Fruit fly (Drosophila melanogaster): ENCODE data around the gene CG10479.

The CG10479 gene

DNA sequence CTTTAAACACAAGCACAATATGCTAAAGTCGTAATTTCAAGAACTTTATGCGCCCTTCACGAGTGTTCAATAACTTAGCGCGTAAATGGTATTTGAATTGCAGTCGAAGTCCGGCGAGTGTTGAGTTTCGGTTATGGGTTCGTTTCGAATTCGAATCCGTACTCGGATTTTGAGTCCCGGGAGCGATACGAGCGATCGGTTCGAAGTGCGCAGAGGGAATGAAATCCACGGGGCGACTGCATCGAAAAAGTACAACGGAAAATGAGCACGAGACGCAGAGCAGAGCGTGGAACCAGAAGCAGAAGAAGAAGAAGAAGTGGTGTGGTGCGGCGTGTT lies at the start of gene CG10479:
Gene CG10479, minus strand, starts transcription at position 223 of the 336 bp plus-strand sequence.
- no peak for TF ChIP-seq EcR (GFP tag; optimal IDR thresholded peaks at IDR 0.05)
- TF ChIP-seq pan (optimal IDR thresholded peaks at IDR 0.05): no peak
- TF ChIP-seq psq (optimal IDR thresholded peaks at IDR 0.05): no peak
- no peak for TF ChIP-seq usp (GFP tag; optimal IDR thresholded peaks at IDR 0.05)
- no peak for TF ChIP-seq Dll (optimal IDR thresholded peaks at IDR 0.05)
- no peak for TF ChIP-seq CG8478 (optimal IDR thresholded peaks at IDR 0.05)

DNA sequence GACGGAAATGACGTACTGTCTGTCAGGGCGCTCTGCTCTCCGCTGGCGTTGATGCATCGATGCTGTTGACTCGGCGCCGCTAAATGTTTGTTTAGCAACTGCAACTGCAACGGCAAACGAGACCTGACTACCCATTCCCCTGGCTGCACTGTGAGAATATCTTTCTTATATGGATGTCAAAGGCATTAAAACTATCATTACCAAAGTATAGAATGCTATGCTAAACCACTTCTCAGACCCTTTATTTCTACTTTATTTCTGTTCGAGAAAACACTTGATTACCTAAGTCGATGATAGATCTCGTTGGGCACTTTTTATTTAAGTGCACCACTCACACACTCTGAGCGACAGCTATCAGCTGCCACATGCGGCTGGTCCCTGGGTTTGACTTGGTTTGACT lies 46.3 kb upstream of the CG10479 start:
- TF ChIP-seq EcR (GFP tag; optimal IDR thresholded peaks at IDR 0.05): no peak
- TF ChIP-seq pan (optimal IDR thresholded peaks at IDR 0.05): no peak

DNA sequence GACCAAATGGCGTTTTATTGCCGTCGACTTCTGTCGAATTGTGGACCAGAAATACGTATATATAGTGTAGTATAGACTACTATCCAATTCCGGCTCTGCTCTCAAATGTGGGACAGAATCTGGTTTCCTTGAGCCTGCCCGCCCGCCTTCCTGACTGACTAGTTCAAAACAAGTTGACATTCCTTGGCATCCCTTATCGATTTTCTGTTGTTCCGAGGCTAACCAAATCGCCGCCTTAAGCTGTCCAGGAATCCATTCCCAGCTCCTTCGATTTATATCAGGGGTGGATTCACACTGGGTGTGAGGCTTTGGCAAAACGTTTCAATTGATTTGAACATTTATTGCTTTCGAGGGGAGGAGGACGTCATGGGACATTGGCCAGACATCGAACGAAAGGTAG lies 37.1 kb upstream of the CG10479 start:
- TF ChIP-seq EcR (GFP tag; optimal IDR thresholded peaks at IDR 0.05): no peak
- no peak for TF ChIP-seq psq (optimal IDR thresholded peaks at IDR 0.05)
- TF ChIP-seq Dll (optimal IDR thresholded peaks at IDR 0.05): no peak
- TF ChIP-seq pan (optimal IDR thresholded peaks at IDR 0.05): no peak
- no peak for TF ChIP-seq CG8478 (optimal IDR thresholded peaks at IDR 0.05)
- no peak for TF ChIP-seq usp (GFP tag; optimal IDR thresholded peaks at IDR 0.05)

DNA sequence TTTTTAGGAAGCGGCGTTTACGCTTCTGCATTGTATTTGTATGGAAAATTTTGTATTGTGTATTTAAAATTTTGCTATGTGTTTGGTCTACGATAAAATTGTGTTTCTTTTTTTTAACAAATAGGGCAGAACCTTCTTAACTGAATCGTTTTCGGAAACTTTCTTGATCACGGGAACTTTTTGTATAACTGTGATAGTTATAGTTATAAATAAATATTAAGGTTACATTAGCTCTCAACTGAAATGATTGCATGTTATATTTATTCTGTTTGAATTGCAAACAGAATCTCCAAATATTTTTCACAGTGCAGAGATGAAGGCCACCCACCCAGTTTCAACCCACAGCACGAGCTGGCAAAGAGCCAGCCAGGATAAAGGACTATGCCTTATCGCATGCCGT lies 35.1 kb upstream of the CG10479 start, which contains the start of gene alphaKap4:
Gene alphaKap4, minus strand, starts transcription at position 101 of the 400 bp plus-strand sequence.
- TF ChIP-seq pan (optimal IDR thresholded peaks at IDR 0.05): no peak
- no peak for TF ChIP-seq Dll (optimal IDR thresholded peaks at IDR 0.05)
- no peak for TF ChIP-seq psq (optimal IDR thresholded peaks at IDR 0.05)
- no peak for TF ChIP-seq EcR (GFP tag; optimal IDR thresholded peaks at IDR 0.05)

DNA sequence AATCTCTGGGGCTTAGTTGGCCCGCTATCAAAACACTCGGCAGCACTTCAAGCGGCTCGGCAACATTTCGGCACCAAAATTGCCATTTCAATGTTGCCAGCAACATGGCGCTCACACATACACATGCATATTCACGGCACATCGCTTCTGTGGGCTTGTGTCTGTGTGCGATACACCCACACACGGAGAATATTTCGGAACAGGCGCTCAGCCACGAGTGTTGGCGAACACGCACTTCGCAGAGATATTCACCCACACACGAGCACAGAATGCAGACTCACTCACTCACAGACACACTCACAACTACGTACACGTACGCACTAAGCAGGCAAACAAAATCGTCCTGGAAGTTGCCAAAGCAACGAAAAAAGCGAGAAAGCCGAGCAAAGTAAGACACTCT lies 25.1 kb upstream of the CG10479 start:
- TF ChIP-seq CG8478 (optimal IDR thresholded peaks at IDR 0.05) (no peak), EcR (GFP tag; optimal IDR thresholded peaks at IDR 0.05) (no peak), psq (optimal IDR thresholded peaks at IDR 0.05) (no peak), Dll (optimal IDR thresholded peaks at IDR 0.05) (no peak)

DNA sequence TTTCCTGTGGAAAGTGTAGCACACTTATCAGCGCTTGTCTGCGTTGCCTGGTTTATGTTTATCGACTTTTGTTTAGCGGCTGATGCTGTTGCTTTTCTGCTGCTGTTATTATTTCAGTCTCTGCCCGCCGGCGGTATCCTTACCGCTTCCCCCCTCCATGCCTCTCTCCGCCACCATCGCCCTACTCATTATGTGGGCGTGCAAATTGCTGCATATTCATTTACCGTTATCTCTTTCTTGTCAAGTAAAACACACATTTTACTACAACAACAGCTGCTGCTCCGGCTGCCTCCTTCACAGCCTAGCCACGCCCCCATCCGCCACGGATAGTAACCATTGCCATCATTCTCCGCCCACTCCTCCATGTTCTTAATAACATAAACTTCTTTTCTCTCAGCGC lies 24.1 kb upstream of the CG10479 start:
- TF ChIP-seq psq (optimal IDR thresholded peaks at IDR 0.05): no peak
- no peak for TF ChIP-seq EcR (GFP tag; optimal IDR thresholded peaks at IDR 0.05)
- no peak for TF ChIP-seq Dll (optimal IDR thresholded peaks at IDR 0.05)
- TF ChIP-seq pan (optimal IDR thresholded peaks at IDR 0.05): no peak
- TF ChIP-seq CG8478 (optimal IDR thresholded peaks at IDR 0.05): no peak

DNA sequence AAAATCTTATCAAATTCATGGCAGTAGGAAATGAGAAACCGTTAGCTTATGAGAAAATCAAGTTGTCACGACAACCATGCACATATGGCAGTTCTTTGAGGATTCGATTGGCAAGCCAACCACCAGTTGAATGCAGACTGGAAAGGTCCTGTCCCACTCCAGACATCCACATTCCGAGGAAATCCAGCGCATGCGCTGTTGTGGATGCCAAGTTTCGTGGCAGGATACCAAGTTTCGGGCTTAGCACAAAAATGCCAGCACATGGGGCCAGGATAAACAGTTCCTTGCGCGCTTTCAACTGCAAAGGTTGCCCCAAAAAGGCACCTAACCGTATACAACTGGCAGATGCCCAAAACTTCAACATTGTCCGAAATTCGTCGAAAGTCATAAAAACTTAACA lies 21.1 kb upstream of the CG10479 start, which contains the start of gene PVRAP:
Gene PVRAP, plus strand, starts transcription at position 273 of the 400 bp plus-strand sequence.
- TF ChIP-seq CG8478 (optimal IDR thresholded peaks at IDR 0.05) (no peak), EcR (GFP tag; optimal IDR thresholded peaks at IDR 0.05) (no peak), Dll (optimal IDR thresholded peaks at IDR 0.05) (no peak), psq (optimal IDR thresholded peaks at IDR 0.05) (no peak), usp (GFP tag; optimal IDR thresholded peaks at IDR 0.05) (no peak), pan (optimal IDR thresholded peaks at IDR 0.05) (no peak)

DNA sequence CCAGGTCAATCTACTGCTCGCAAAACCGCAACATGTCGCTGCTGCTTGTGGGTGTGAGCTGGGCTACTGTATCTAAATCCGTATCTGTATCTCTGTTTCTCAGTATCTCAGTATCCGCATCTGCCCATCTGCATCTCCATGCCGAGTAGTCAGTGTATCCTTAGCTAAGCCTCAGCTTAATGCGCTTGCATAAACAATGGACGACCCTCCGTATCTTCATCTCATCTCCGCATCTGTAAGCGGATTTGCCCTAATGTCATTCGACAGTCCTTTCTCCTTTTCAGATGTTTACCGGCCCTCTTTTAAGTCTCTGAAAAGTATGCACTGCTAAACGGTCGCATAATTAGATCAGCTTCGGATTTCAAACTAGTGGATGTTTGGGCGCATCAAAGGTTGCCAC lies 20.7 kb upstream of the CG10479 start:
- TF ChIP-seq pan (optimal IDR thresholded peaks at IDR 0.05) (no peak), EcR (GFP tag; optimal IDR thresholded peaks at IDR 0.05) (no peak), CG8478 (optimal IDR thresholded peaks at IDR 0.05) (no peak), psq (optimal IDR thresholded peaks at IDR 0.05) (no peak)

DNA sequence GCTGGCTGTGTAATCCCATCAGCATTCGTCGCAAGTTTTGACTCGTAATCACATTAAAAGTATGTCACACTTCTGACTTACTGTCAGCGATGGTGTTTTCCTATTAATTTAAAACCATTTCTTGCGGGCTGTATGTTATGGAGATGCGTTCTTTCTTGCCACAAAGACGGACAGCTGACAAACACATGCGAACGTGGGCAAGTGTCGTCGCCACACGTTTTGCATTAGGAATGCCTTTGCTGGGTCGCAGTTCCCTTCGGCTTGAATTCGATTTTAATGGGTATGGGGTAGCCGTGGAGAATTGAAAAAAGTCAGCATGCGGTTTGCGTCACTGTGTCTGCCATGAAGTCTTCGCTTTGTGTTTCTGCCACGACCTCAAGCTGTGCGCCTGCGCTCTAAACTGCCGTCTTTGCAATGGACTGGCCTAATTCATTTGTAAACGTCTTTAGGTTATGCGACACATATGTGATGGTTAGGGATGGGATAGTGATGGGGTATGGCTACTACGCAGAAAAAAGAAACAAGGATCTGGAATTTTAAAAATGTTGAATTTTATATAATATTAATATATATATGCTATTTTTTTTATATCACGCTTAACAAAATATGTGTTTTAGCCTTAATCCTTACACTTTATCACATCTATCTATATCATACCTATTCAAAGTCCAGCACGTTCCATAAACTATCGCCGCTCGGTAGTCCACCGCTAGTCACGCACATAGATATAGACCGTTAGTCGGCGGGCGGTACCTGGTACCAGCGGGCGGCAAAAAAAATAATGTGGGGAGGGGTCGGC lies 18.1 kb upstream of the CG10479 start:
- no peak for TF ChIP-seq EcR (GFP tag; optimal IDR thresholded peaks at IDR 0.05)
- TF ChIP-seq pan (optimal IDR thresholded peaks at IDR 0.05): no peak
- no peak for TF ChIP-seq psq (optimal IDR thresholded peaks at IDR 0.05)
- TF ChIP-seq usp (GFP tag; optimal IDR thresholded peaks at IDR 0.05): no peak
- TF ChIP-seq Dll (optimal IDR thresholded peaks at IDR 0.05): no peak
- TF ChIP-seq CG8478 (optimal IDR thresholded peaks at IDR 0.05): no peak

DNA sequence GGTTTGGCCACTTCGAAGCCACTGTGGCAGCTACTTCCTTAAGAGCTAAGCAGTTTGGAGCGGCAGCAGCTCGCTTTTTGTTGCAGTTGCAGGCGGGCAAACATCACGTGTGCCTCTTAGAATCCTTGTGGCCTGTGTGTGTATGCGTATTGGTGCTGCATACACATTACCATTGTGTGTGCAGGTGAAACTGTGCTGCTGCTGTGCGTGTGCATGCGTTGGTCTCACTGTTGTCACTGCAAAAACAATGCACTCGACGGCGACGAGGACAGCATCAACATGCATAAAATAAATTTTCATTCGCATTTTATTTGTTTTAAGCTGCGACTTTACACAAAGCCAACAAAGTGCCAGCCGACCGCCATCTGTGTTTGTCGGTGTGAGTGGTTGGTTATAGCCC lies 17.1 kb upstream of the CG10479 start:
- TF ChIP-seq usp (GFP tag; optimal IDR thresholded peaks at IDR 0.05): no peak
- TF ChIP-seq Dll (optimal IDR thresholded peaks at IDR 0.05): no peak
- no peak for TF ChIP-seq CG8478 (optimal IDR thresholded peaks at IDR 0.05)
- no peak for TF ChIP-seq EcR (GFP tag; optimal IDR thresholded peaks at IDR 0.05)
- no peak for TF ChIP-seq pan (optimal IDR thresholded peaks at IDR 0.05)
- no peak for TF ChIP-seq psq (optimal IDR thresholded peaks at IDR 0.05)

DNA sequence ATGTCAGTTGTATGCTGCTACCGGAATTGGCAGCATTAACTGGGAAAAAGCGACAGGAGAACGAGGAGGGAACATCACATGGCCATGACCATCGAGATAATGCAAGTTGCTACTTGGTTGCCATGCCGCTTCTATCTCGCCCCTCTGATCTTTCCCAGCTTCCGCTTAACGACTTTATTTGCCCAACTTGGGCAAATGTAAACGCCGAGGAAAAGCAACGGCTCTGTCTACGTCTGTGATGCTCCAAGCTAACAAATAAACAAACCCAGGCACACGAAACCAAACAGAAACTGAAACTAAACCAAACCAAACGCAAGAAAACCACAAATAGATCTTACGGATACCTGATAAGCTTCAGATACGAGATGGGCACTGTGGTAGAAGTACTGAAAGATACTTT lies 16.4 kb upstream of the CG10479 start:
- TF ChIP-seq pan (optimal IDR thresholded peaks at IDR 0.05): no peak

DNA sequence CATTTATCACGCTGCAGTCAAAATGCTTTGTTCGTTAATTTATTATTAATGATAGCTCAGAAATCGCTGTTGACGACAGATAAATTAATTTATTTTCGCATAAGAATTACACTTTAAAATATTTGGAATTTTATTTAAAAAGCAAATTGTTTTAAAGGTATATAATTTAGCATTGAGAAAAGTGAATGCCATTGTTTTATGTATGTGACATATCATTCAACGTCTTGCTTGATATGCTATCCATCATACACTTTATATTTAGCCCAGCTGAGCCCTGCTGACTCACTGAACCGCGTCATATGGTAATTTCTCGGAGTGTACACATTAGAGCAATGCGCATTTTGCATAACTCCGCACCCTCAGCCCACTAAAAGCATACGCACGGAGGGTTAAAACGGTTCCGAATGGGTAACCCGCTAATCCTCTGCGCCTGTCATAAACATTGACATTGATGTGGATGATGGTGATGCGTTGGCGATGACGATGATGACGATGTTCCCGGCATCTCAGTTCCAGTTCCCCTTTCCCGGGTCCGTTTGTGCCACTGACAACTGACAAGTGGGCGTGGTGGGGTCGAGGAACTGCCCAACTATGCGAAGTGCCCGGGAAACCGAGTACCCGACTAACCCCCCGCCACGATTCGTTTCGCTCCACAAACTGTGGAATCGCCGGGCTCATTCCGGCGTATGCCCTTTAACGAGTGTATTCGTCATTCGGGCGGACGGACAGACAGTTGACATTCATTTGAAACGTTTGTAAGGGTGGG lies 13.8 kb upstream of the CG10479 start:
- TF ChIP-seq Dll (optimal IDR thresholded peaks at IDR 0.05) (no peak), usp (GFP tag; optimal IDR thresholded peaks at IDR 0.05) (no peak), pan (optimal IDR thresholded peaks at IDR 0.05) (no peak), EcR (GFP tag; optimal IDR thresholded peaks at IDR 0.05) (no peak), CG8478 (optimal IDR thresholded peaks at IDR 0.05) (no peak), psq (optimal IDR thresholded peaks at IDR 0.05) (no peak)

DNA sequence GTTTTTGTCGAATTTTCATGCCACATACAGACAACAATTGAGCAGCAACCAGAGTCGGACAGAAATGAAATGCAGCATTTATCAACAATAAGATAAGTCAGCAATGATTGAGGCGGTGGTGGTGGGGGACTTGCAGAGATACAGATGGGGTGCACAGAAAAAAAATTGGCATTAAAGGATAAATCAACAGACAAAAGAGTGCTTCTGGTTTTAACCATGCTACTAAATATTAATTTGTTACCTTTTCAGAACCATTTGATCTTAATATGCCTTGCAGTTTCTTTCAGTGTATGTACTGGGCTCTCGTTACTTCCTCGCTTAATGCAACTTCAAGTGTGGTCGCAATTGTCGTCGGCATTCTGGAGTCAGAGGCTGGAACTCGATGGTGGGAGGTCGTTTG lies 12.9 kb upstream of the CG10479 start:
- TF ChIP-seq CG8478 (optimal IDR thresholded peaks at IDR 0.05) (no peak), psq (optimal IDR thresholded peaks at IDR 0.05) (no peak), usp (GFP tag; optimal IDR thresholded peaks at IDR 0.05) (no peak), Dll (optimal IDR thresholded peaks at IDR 0.05) (no peak), EcR (GFP tag; optimal IDR thresholded peaks at IDR 0.05) (no peak), pan (optimal IDR thresholded peaks at IDR 0.05) (no peak)

All from whole organism.